Worm (Caenorhabditis elegans) whole organism, L1 larva: ENCODE results near the gene F47E1.1.

Experiments
- C04F5.9 ChIP-seq: sonication (generic microtip); optimal IDR thresholded peaks from 2 replicates; lab custom pipeline; 2016; ENCODE audit warnings: missing genetic modification characterization, missing compliant biosample characterization
- C34B4.2 ChIP-seq: sonication (generic microtip); optimal IDR thresholded peaks from 2 replicates; lab custom pipeline; 2017; ENCODE audit warnings: mild to moderate bottlenecking, missing genetic modification characterization, missing compliant biosample characterization
- F16B12.6 ChIP-seq: fragments of 150-350 bp; optimal IDR thresholded peaks from 2 replicates; lab custom pipeline; 2014; ENCODE audit warnings: missing biosample characterization, missing genetic modification characterization
- Y116A8C.19 ChIP-seq: sonication (generic microtip); optimal IDR thresholded peaks from 2 replicates; lab custom pipeline; 2016; ENCODE audit warnings: missing compliant biosample characterization, missing genetic modification characterization, borderline replicate concordance
- alr-1 ChIP-seq: fragments of 200-800 bp; sonication (Bioruptor generic); optimal IDR thresholded peaks from 2 replicates; lab custom pipeline; 2018; ENCODE audit warnings: borderline replicate concordance, mild to moderate bottlenecking, missing genetic modification characterization, missing compliant biosample characterization
- ama-1 ChIP-seq: fragments of 150-350 bp; optimal IDR thresholded peaks from 2 replicates; lab custom pipeline; 2014
- blmp-1 ChIP-seq: fragments of 150-350 bp; optimal IDR thresholded peaks from 2 replicates; lab custom pipeline; 2014; ENCODE audit warnings: missing biosample characterization, missing genetic modification characterization
- ceh-63 ChIP-seq: fragments of 200-800 bp; sonication (Bioruptor generic); optimal IDR thresholded peaks from 2 replicates; lab custom pipeline; 2018; ENCODE audit warnings: mild to moderate bottlenecking, missing genetic modification characterization, missing compliant biosample characterization
- ceh-8 ChIP-seq: fragments of 200-800 bp; sonication (Bioruptor generic); optimal IDR thresholded peaks from 2 replicates; lab custom pipeline; 2018; ENCODE audit warnings: mild to moderate bottlenecking, missing genetic modification characterization, moderate library complexity, missing compliant biosample characterization
- ceh-82 ChIP-seq, 3 experiments: fragments of 150-350 bp in 1 of 3; sonication (generic microtip) in 2 of 3; optimal IDR thresholded peaks; 2 replicates each; lab custom pipeline; 2014 to 2017; ENCODE audit warnings: missing biosample characterization in 3 of 3, missing genetic modification characterization in 3 of 3
- ceh-88 ChIP-seq: fragments of 200-800 bp; sonication (Bioruptor generic); IDR thresholded peaks from 2 replicates; pipeline ENCODE4 v1.3.6; 2022; ENCODE audit warnings: missing genetic modification characterization, missing compliant biosample characterization
- efl-1 ChIP-seq, 4 experiments: fragments of 150-350 bp; optimal IDR thresholded peaks in 3 of 4; peaks in 1 of 4; 1 replicate in 1 of 4; 2 replicates in 3 of 4; lab custom pipeline; 2014; ENCODE audit warnings: missing biosample characterization in 2 of 4, missing genetic modification characterization in 2 of 4, missing genetic modification reagents in 2 of 4
- egl-13 ChIP-seq: sonication (generic microtip); optimal IDR thresholded peaks from 2 replicates; lab custom pipeline; 2016; ENCODE audit warnings: missing genotype, missing genetic modification reagents, missing genetic modification characterization, missing compliant biosample characterization
- elt-3 ChIP-seq, 6 experiments: fragments of 150-350 bp in 1 of 6; sonication (generic microtip); optimal IDR thresholded peaks; 2 replicates each; lab custom pipeline; 2017 to 2018; ENCODE audit warnings: missing biosample characterization in 6 of 6, missing genetic modification characterization in 6 of 6, inconsistent platforms in 1 of 6
- fkh-10 ChIP-seq: sonication (generic microtip); optimal IDR thresholded peaks from 2 replicates; lab custom pipeline; 2017; ENCODE audit warnings: missing biosample characterization, missing genetic modification reagents, missing genetic modification characterization
- fkh-4 ChIP-seq: sonication (generic microtip); optimal IDR thresholded peaks from 2 replicates; lab custom pipeline; 2016; ENCODE audit warnings: missing compliant biosample characterization, missing genetic modification characterization, borderline replicate concordance
- fkh-8 ChIP-seq: sonication (generic microtip); optimal IDR thresholded peaks from 2 replicates; lab custom pipeline; 2016; ENCODE audit warnings: mild to moderate bottlenecking, missing genetic modification characterization, missing compliant biosample characterization
- grh-1 ChIP-seq: fragments of 200-800 bp; sonication (Bioruptor generic); IDR thresholded peaks from 2 replicates; pipeline ENCODE4 v1.3.6; 2022; ENCODE audit warnings: missing genetic modification reagents, missing genetic modification characterization, missing compliant biosample characterization
- hpl-2 ChIP-seq: fragments of 150-350 bp; optimal IDR thresholded peaks from 2 replicates; lab custom pipeline; 2014; ENCODE audit warnings: missing biosample characterization, missing genetic modification reagents, missing genetic modification characterization
- irx-1 ChIP-seq: sonication (generic microtip); optimal IDR thresholded peaks from 2 replicates; lab custom pipeline; 2016; ENCODE audit warnings: missing genetic modification characterization, missing compliant biosample characterization
- lin-13 ChIP-seq: fragments of 150-350 bp; optimal IDR thresholded peaks from 2 replicates; lab custom pipeline; 2014; ENCODE audit warnings: missing biosample characterization, missing genetic modification reagents, missing genetic modification characterization
- lin-14 ChIP-seq: fragments of 200-800 bp; sonication (Bioruptor generic); optimal IDR thresholded peaks from 2 replicates; lab custom pipeline; 2018; ENCODE audit warnings: mild to moderate bottlenecking, missing genetic modification characterization, moderate library complexity, missing compliant biosample characterization
- lin-35 ChIP-seq, 2 experiments: fragments of 150-350 bp; optimal IDR thresholded peaks; 2 replicates each; lab custom pipeline; 2014; ENCODE audit warnings: missing biosample characterization in 2 of 2, missing genetic modification characterization in 2 of 2, missing genetic modification reagents in 2 of 2
- lin-39 ChIP-seq: fragments of 150-350 bp; optimal IDR thresholded peaks from 2 replicates; lab custom pipeline; 2014; ENCODE audit warnings: missing biosample characterization, missing genetic modification reagents, missing genetic modification characterization
- lir-3 ChIP-seq: sonication (generic microtip); optimal IDR thresholded peaks from 2 replicates; lab custom pipeline; 2016; ENCODE audit warnings: mild to moderate bottlenecking, missing genetic modification characterization, moderate library complexity, missing compliant biosample characterization; ENCODE audit not compliant: poor library complexity
- lsy-2 ChIP-seq, 2 experiments: fragments of 150-350 bp; optimal IDR thresholded peaks; 2 replicates each; lab custom pipeline; 2014; ENCODE audit warnings: missing biosample characterization in 2 of 2, missing genetic modification characterization in 2 of 2
- mdl-1 ChIP-seq, 2 experiments: fragments of 150-350 bp; optimal IDR thresholded peaks; 2 replicates each; lab custom pipeline; 2014 to 2017; ENCODE audit warnings: missing biosample characterization in 2 of 2, missing genetic modification characterization in 2 of 2, inconsistent platforms in 1 of 2
- mef-2 ChIP-seq: fragments of 150-350 bp; optimal IDR thresholded peaks from 2 replicates; lab custom pipeline; 2014; ENCODE audit warnings: missing biosample characterization, missing genetic modification characterization
- nhr-12 ChIP-seq: sonication (generic microtip); optimal IDR thresholded peaks from 2 replicates; lab custom pipeline; 2017; ENCODE audit warnings: missing biosample characterization, missing genetic modification characterization
- nhr-19 ChIP-seq: fragments of 200-800 bp; sonication (Bioruptor generic); conservative IDR thresholded peaks from 2 replicates; pipeline ENCODE4 v1.3.6; 2022; ENCODE audit warnings: missing genetic modification characterization, missing compliant biosample characterization
- nhr-20 ChIP-seq: sonication (generic microtip); optimal IDR thresholded peaks from 2 replicates; lab custom pipeline; 2016; ENCODE audit warnings: mild to moderate bottlenecking, missing genetic modification characterization, missing compliant biosample characterization
- nhr-47 ChIP-seq: sonication (generic microtip); optimal IDR thresholded peaks from 2 replicates; lab custom pipeline; 2016; ENCODE audit warnings: mild to moderate bottlenecking, missing genetic modification characterization, moderate library complexity, missing compliant biosample characterization
- nhr-71 ChIP-seq: sonication (generic microtip); optimal IDR thresholded peaks from 2 replicates; lab custom pipeline; 2016; ENCODE audit warnings: mild to moderate bottlenecking, missing genetic modification characterization, moderate library complexity, missing compliant biosample characterization
- nhr-84 ChIP-seq: sonication (generic microtip); optimal IDR thresholded peaks from 2 replicates; lab custom pipeline; 2017; ENCODE audit warnings: missing biosample characterization, missing genetic modification characterization
- nhr-85 ChIP-seq: sonication (generic microtip); peaks from one replicate; lab custom pipeline; 2016; ENCODE audit warnings: missing genetic modification characterization, inconsistent platforms, missing compliant biosample characterization
- pag-3 ChIP-seq: sonication (generic microtip); optimal IDR thresholded peaks from 2 replicates; lab custom pipeline; 2017; ENCODE audit warnings: missing genetic modification characterization, mild to moderate bottlenecking, missing compliant biosample characterization, antibody characterized with exemption, borderline replicate concordance; ENCODE audit not compliant: insufficient read depth
- pqm-1 ChIP-seq: sonication (generic microtip); optimal IDR thresholded peaks from 3 replicates; lab custom pipeline; 2017; ENCODE audit warnings: missing biosample characterization, missing genetic modification characterization
- rnt-1 ChIP-seq: sonication (generic microtip); optimal IDR thresholded peaks from 2 replicates; lab custom pipeline; 2016; ENCODE audit warnings: mild to moderate bottlenecking, missing genetic modification characterization, moderate library complexity, missing compliant biosample characterization
- snpc-4 ChIP-seq: fragments of 150-350 bp; optimal IDR thresholded peaks from 2 replicates; lab custom pipeline; 2014; ENCODE audit warnings: missing biosample characterization, missing genetic modification characterization
- snu-23 ChIP-seq: sonication (generic microtip); optimal IDR thresholded peaks from 2 replicates; lab custom pipeline; 2016; ENCODE audit warnings: missing genetic modification characterization, missing compliant biosample characterization
- sptf-1 ChIP-seq: fragments of 150-350 bp; optimal IDR thresholded peaks from 2 replicates; lab custom pipeline; 2014; ENCODE audit warnings: missing biosample characterization, missing genetic modification characterization
- tbx-2 ChIP-seq: sonication (generic microtip); optimal IDR thresholded peaks from 2 replicates; lab custom pipeline; 2016; ENCODE audit warnings: missing genetic modification characterization, missing compliant biosample characterization
- tlp-1 ChIP-seq: fragments of 150-350 bp; optimal IDR thresholded peaks from 2 replicates; lab custom pipeline; 2014; ENCODE audit warnings: missing biosample characterization, missing genetic modification characterization
- unc-30 ChIP-seq: sonication (generic microtip); optimal IDR thresholded peaks from 2 replicates; lab custom pipeline; 2017; ENCODE audit warnings: missing biosample characterization, missing genetic modification characterization
- vab-15 ChIP-seq: sonication (generic microtip); optimal IDR thresholded peaks from 2 replicates; lab custom pipeline; 2017; ENCODE audit warnings: missing genotype, mild to moderate bottlenecking, missing genetic modification characterization, missing compliant biosample characterization
- ztf-4 ChIP-seq: fragments of 150-350 bp; optimal IDR thresholded peaks from 2 replicates; lab custom pipeline; 2014; ENCODE audit warnings: missing biosample characterization, missing genetic modification characterization

Gene F47E1.1

DNA sequence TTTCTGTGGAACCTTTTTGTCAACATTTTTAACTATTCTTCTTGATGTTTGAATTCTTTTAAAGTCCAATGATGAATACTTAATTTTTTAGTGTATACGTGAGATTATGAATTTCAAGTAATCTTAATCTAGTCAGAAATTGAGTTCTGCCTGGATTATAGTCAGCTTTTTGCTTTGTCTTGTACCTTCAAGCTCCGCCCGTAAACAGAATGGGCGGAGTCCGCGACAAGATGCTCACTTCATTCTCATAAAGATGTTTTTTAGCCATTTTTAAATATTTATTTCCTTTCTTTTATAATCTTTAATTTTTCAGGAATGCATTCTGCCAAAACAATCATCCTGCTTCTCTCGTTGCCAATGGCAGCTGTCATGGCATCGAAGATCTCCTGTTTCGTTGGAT is at the start of gene F47E1.1:
F47E1.1 (plus strand) TSS at position 301 of the 400 bp plus-strand sequence.
- no peak for TF ChIP-seq tlp-1 (tag; lab: Kevin White, UChicago)
- TF ChIP-seq pag-3, result no peak
- no peak for TF ChIP-seq tbx-2 (tag; lab: Kevin White, UChicago)
- no peak for TF ChIP-seq F16B12.6
- no peak for TF ChIP-seq fkh-10
- TF ChIP-seq C34B4.2 (tag; lab: Kevin White, UChicago), result no peak
- TF ChIP-seq nhr-19, result no peak
- no peak for TF ChIP-seq ztf-4 (tag; lab: Kevin White, UChicago)
- no peak for TF ChIP-seq lin-13 (GFP tag; lab: Kevin White, UChicago)
- TF ChIP-seq ama-1 (lab: Kevin White, UChicago), result no peak
- TF ChIP-seq nhr-47 (tag; lab: Kevin White, UChicago), result no peak
- no peak for TF ChIP-seq vab-15 (tag; lab: Kevin White, UChicago)
- TF ChIP-seq nhr-84 (tag; lab: Kevin White, UChicago), result no peak

DNA sequence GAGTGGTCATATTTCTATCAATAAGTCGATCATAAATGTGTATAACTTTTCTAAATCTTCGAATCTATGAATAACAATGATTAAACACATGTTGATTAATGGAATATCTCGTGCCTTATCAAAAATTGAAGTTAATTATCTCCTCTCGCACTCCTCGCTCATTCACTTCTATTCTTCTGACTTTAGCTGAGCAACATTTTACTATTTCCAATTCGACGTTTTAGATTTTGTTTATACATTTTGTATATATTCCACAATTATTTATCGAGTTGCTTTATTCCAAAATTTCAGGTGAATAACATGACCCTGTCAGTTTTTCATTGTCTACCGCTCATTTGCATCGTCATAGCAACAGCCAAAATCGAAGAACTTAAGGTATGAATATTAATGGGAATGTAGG is 49.7 kb upstream of the F47E1.1 start, which contains the start of gene T25B6.3:
T25B6.3 (plus strand) TSS at position 301 of the 400 bp plus-strand sequence.
- no peak for TF ChIP-seq unc-30 (tag; lab: Kevin White, UChicago)
- no peak for TF ChIP-seq Y116A8C.19 (tag; lab: Kevin White, UChicago)
- no peak for TF ChIP-seq rnt-1 (tag; lab: Kevin White, UChicago)
- no peak for TF ChIP-seq grh-1 (GFP tag; lab: Robert Waterston, UW)
- no peak for TF ChIP-seq ama-1 (lab: Kevin White, UChicago)

DNA sequence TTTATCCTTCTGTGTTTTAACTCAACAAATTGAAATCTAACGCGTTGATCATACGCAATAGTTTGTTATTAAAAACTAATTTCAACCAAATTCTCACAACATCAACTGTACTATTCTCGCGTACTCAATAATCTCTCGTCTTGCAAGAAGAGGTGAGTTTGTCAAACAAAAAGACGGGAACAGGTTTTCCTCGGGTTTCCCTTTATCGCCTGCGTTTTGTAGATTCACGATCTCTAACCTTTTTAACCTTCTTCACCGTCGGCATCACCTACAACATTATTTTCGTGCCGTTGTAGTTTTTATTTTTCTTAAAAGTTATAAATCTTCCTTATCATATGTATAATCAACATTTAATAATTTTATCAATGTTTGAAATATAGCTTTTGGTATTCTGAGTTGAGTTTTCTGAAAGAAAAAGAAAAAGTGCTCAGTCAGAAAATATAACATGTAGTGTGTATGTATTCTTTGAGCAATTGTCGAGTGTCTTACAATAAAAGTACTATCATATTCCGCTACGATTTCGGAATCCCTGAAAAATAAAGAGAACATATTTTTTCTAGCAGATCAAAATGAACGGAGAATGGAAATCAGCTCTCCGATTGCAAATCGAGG is 48.0 kb upstream of the F47E1.1 start, which contains the start of gene snf-12:
snf-12 (plus strand) TSS at position 562 of the 612 bp plus-strand sequence.
- TF ChIP-seq ceh-82 (tag; optimal IDR thresholded peaks at IDR 0.05; lab: Kevin White, UChicago), result no peak
- no peak for TF ChIP-seq alr-1
- TF ChIP-seq C04F5.9 (tag; lab: Kevin White, UChicago), result no peak
- TF ChIP-seq nhr-85 (tag; lab: Kevin White, UChicago), result peak; percentile 81
- no peak for TF ChIP-seq irx-1
- peak; percentile 83 for TF ChIP-seq grh-1 (GFP tag; lab: Robert Waterston, UW)
- TF ChIP-seq ama-1 (lab: Kevin White, UChicago), result no peak
- TF ChIP-seq blmp-1 (tag; lab: Kevin White, UChicago), result peak; percentile 64
- no peak for TF ChIP-seq lin-13 (GFP tag; lab: Kevin White, UChicago)
- no peak for TF ChIP-seq egl-13 (tag; lab: Kevin White, UChicago)
- TF ChIP-seq lin-14 (GFP tag; lab: Kevin White, UChicago), result no peak
- no peak for TF ChIP-seq pqm-1 (tag; lab: Kevin White, UChicago)
- no peak for TF ChIP-seq ceh-63 (GFP tag; lab: Kevin White, UChicago)
- no peak for TF ChIP-seq nhr-12 (tag; lab: Kevin White, UChicago)
- TF ChIP-seq mdl-1 (tag; optimal IDR thresholded peaks at IDR 0.05; lab: Kevin White, UChicago), result no peak
- TF ChIP-seq sptf-1, result no peak
- no peak for TF ChIP-seq lin-39
- peak; percentile 26 for TF ChIP-seq snu-23 (GFP tag; lab: Kevin White, UChicago)
- peak in 1 of 2 experiments; percentile 12 for TF ChIP-seq lin-35 (GFP tag; optimal IDR thresholded peaks at IDR 0.05; lab: Kevin White, UChicago)
- TF ChIP-seq fkh-8 (tag; lab: Kevin White, UChicago), result no peak
- TF ChIP-seq lir-3 (tag; lab: Kevin White, UChicago), result no peak
- no peak for TF ChIP-seq lsy-2 (tag; optimal IDR thresholded peaks at IDR 0.05; lab: Kevin White, UChicago)
- no peak for TF ChIP-seq unc-30 (tag; lab: Kevin White, UChicago)
- TF ChIP-seq elt-3 (tag; optimal IDR thresholded peaks at IDR 0.05; lab: Kevin White, UChicago), result peak in 1 of 6 experiments; percentile 43
- TF ChIP-seq hpl-2 (GFP tag; lab: Kevin White, UChicago), result no peak
- peak; percentile 32 for TF ChIP-seq nhr-71 (tag; lab: Kevin White, UChicago)
- TF ChIP-seq ceh-88, result no peak
- no peak for TF ChIP-seq efl-1 (optimal IDR thresholded peaks at IDR 0.05; lab: Kevin White, UChicago)
- peak in 1 of 2 experiments; percentile 24 for TF ChIP-seq efl-1 (GFP tag; optimal IDR thresholded peaks at IDR 0.05 in 1 of 2; lab: Kevin White, UChicago)
- no peak for TF ChIP-seq ceh-8 (GFP tag; lab: Kevin White, UChicago)
- TF ChIP-seq snpc-4 (tag; lab: Kevin White, UChicago), result no peak
- no peak for TF ChIP-seq vab-15 (tag; lab: Kevin White, UChicago)
- TF ChIP-seq fkh-4 (tag; lab: Kevin White, UChicago), result no peak
- TF ChIP-seq nhr-20 (tag; lab: Kevin White, UChicago), result peak; percentile 38
- TF ChIP-seq mef-2, result no peak
